Fruit fly (Drosophila melanogaster): Measurements from ENCODE around the gene ppk21.

The ppk21 gene

DNA sequence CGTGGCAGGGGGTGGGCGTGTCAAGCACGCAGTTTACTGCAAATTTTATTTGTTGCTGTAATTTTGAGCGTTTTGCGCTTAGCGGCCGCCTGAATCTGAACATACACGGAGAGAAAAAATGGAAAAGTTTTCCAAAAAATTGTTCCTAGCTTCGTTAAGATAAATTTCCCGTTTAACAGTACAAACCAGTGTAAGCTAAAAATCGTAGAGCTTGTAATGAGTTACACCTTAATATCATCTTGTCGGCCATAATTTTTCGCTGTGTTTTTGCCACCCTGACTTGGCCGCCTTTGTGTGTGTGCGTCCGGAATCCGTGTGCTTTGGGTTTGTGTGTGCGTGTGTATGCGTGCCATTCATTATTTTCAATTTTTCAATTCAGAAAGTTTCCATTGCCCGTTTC, 13.1 kb upstream of the ppk21 start (continued):
- TF ChIP-seq gt (GFP tag; IDR thresholded peaks at IDR 0.05) (no peak), nmo (GFP tag; optimal IDR thresholded peaks at IDR 0.05) (no peak), CG11247 (GFP tag; IDR thresholded peaks at IDR 0.05) (no peak), CG31441 (GFP tag; IDR thresholded peaks at IDR 0.05) (no peak), CG10565 (GFP tag; optimal IDR thresholded peaks at IDR 0.05) (no peak), CG3995 (GFP tag; optimal IDR thresholded peaks at IDR 0.05) (no peak), CG18262 (tag; optimal IDR thresholded peaks at IDR 0.05) (no peak), Rx (GFP tag; IDR thresholded peaks at IDR 0.05) (no peak), salm (tag; optimal IDR thresholded peaks at IDR 0.05) (no peak), fd64A (GFP tag; optimal IDR thresholded peaks at IDR 0.05) (no peak), Poxn (GFP tag; IDR thresholded peaks at IDR 0.05) (no peak), CG6765 (GFP tag; optimal IDR thresholded peaks at IDR 0.05) (peak; percentile 9), crp (GFP tag; optimal IDR thresholded peaks at IDR 0.05) (no peak), kni (GFP tag; optimal IDR thresholded peaks at IDR 0.05) (no peak), CG32772 (GFP tag; IDR thresholded peaks at IDR 0.05) (peak; percentile 28; the same call in 1 of the 2 replicates), Nf-YA (GFP tag; IDR thresholded peaks at IDR 0.05) (0 out of 2 replicates have a peak, but pooled peaks have one; percentile 17), Ada2b (GFP tag; IDR thresholded peaks at IDR 0.05) (peak; percentile 59), Stat92E (GFP tag; optimal IDR thresholded peaks at IDR 0.05) (no peak), Med (GFP tag) (peak; percentile 79), lilli (GFP tag; optimal IDR thresholded peaks at IDR 0.05) (peak; percentile 24), pzg (GFP tag; optimal IDR thresholded peaks at IDR 0.05) (no peak), Chrac-16 (GFP tag; optimal IDR thresholded peaks at IDR 0.05) (peak; percentile 4), ranshi (GFP tag; IDR thresholded peaks at IDR 0.05) (0 out of 2 replicates have a peak, but pooled peaks have one; percentile 33), CG9215 (GFP tag; IDR thresholded peaks at IDR 0.05) (no peak), Fer1 (GFP tag; optimal IDR thresholded peaks at IDR 0.05) (peak; percentile 74), CG14014 (GFP tag; IDR thresholded peaks at IDR 0.05) (no peak), Gsc (GFP tag; IDR thresholded peaks at IDR 0.05) (no peak), CG17385 (GFP tag; optimal IDR thresholded peaks at IDR 0.05) (peak; percentile 45), twi (tag; optimal IDR thresholded peaks at IDR 0.05) (no peak), sr (GFP tag; IDR thresholded peaks at IDR 0.05) (no peak), PHDP (tag; optimal IDR thresholded peaks at IDR 0.05) (peak; percentile 20), CG11560 (tag; IDR thresholded peaks at IDR 0.05) (no peak), croc (GFP tag; conservative IDR thresholded peaks at IDR 0.05) (no peak), CG33213 (GFP tag; optimal IDR thresholded peaks at IDR 0.05) (no peak), CG17361 (GFP tag; IDR thresholded peaks at IDR 0.05) (0 out of 3 replicates have a peak, but pooled peaks have one; percentile 17), Dbx (GFP tag; IDR thresholded peaks at IDR 0.05) (0 out of 3 replicates have a peak, but pooled peaks have one; percentile 65), HLH3B (GFP tag; IDR thresholded peaks at IDR 0.05) (no peak), CG3163 (GFP tag; optimal IDR thresholded peaks at IDR 0.05) (no peak), unc-4 (GFP tag; IDR thresholded peaks at IDR 0.05; ENCODE audit: partially characterized antibody) (no peak), otp (GFP tag; IDR thresholded peaks at IDR 0.05) (0 out of 3 replicates have a peak, but pooled peaks have one; percentile 25), slp2 (GFP tag; optimal IDR thresholded peaks at IDR 0.05) (no peak), Blimp-1 (GFP tag; optimal IDR thresholded peaks at IDR 0.05) (peak; percentile 12), tgo (GFP tag; IDR thresholded peaks at IDR 0.05) (peak; percentile 50; the same call in 2 of the 3 replicates), CG8089 (GFP tag; optimal IDR thresholded peaks at IDR 0.05) (no peak), Gug (GFP tag; IDR thresholded peaks at IDR 0.05) (no peak; the same call in 3 of the 4 replicates), org-1 (GFP tag; optimal IDR thresholded peaks at IDR 0.05) (peak; percentile 20), CG1792 (GFP tag; optimal IDR thresholded peaks at IDR 0.05) (no peak), Bgb (GFP tag; IDR thresholded peaks at IDR 0.05; ENCODE audit: partially characterized antibody) (no peak), D19B (GFP tag; optimal IDR thresholded peaks at IDR 0.05) (no peak), CG15011 (GFP tag; optimal IDR thresholded peaks at IDR 0.05) (no peak), sima (GFP tag; optimal IDR thresholded peaks at IDR 0.05) (no peak), zfh2 (GFP tag; optimal IDR thresholded peaks at IDR 0.05) (no peak)

Data from whole organism, embryonic.